Fruit fly (Drosophila melanogaster): ENCODE measurements around the gene gogo.

dm6 chr3L:20281254-20281653, 13.7 kb downstream of the gogo start:
- TF ChIP-seq CG4496 (GFP tag; IDR thresholded peaks at IDR 0.05) (no peak), EcR (GFP tag; optimal IDR thresholded peaks at IDR 0.05) (no peak), CG9948 (tag; optimal IDR thresholded peaks at IDR 0.05) (no peak), gl (tag; optimal IDR thresholded peaks at IDR 0.05) (no peak), CG12605 (GFP tag; IDR thresholded peaks at IDR 0.05) (no peak), CG34367 (tag; optimal IDR thresholded peaks at IDR 0.05) (no peak), CG13204 (GFP tag; optimal IDR thresholded peaks at IDR 0.05) (no peak), fd96Ca (GFP tag; IDR thresholded peaks at IDR 0.05) (no peak), CG10348 (GFP tag; IDR thresholded peaks at IDR 0.05) (no peak), rn (GFP tag; IDR thresholded peaks at IDR 0.05) (no peak), Pif1B (GFP tag; optimal IDR thresholded peaks at IDR 0.05) (no peak), CG32121 (GFP tag; IDR thresholded peaks at IDR 0.05) (no peak)

Data from whole organism, pupa.